Fruit fly (Drosophila melanogaster) whole organism, embryonic: ENCODE results near the gene ND-B16.6.

Source experiments
- Adf1 ChIP-seq: fragments of 200-800 bp; sonication (Bioruptor generic); IDR thresholded peaks from 2 replicates; pipeline ENCODE4 v1.3.6; 2022; ENCODE audit warnings: missing biosample characterization, missing genetic modification characterization
- CG1024 ChIP-seq: fragments of 200-800 bp; sonication (Bioruptor generic); IDR thresholded peaks from 2 replicates; pipeline ENCODE4 v1.3.6; 2022; ENCODE audit warnings: missing biosample characterization, missing genetic modification characterization
- CG12104 ChIP-seq: fragments of 200-800 bp; sonication (Bioruptor generic); optimal IDR thresholded peaks from 3 replicates; lab custom pipeline; 2016; ENCODE audit warnings: missing biosample characterization, missing genetic modification characterization
- CG12219 ChIP-seq: fragments of 200-800 bp; sonication (Bioruptor generic); optimal IDR thresholded peaks from 3 replicates; lab custom pipeline; 2018; ENCODE audit warnings: missing biosample characterization, mild to moderate bottlenecking, missing genetic modification characterization
- CG13624 ChIP-seq: fragments of 200-800 bp; sonication (Bioruptor generic); optimal IDR thresholded peaks from 2 replicates; lab custom pipeline; 2016; ENCODE audit warnings: missing biosample characterization, missing genetic modification characterization
- CG13894 ChIP-seq: fragments of 200-800 bp; sonication (Bioruptor generic); optimal IDR thresholded peaks from 3 replicates; lab custom pipeline; 2018; ENCODE audit warnings: missing biosample characterization, mild to moderate bottlenecking, missing genetic modification characterization, moderate library complexity
- CG14667 ChIP-seq: fragments of 200-800 bp; sonication (Bioruptor generic); IDR thresholded peaks from 2 replicates; pipeline ENCODE4 v1.3.6; 2022; ENCODE audit warnings: missing biosample characterization, missing genetic modification characterization
- CG14710 ChIP-seq: fragments of 200-800 bp; sonication (Bioruptor generic); optimal IDR thresholded peaks from 3 replicates; lab custom pipeline; 2019; ENCODE audit warnings: missing biosample characterization, mild to moderate bottlenecking, missing genetic modification characterization, moderate library complexity
- CG1529 ChIP-seq: fragments of 200-800 bp; sonication (Bioruptor generic); optimal IDR thresholded peaks from 3 replicates; lab custom pipeline; 2018; ENCODE audit warnings: missing biosample characterization, missing genetic modification characterization
- CG1602 ChIP-seq: fragments of 200-800 bp; sonication (Bioruptor generic); optimal IDR thresholded peaks from 3 replicates; lab custom pipeline; 2016; ENCODE audit warnings: missing biosample characterization, missing genetic modification characterization
- CG17568 ChIP-seq: fragments of 200-800 bp; sonication (Bioruptor generic); optimal IDR thresholded peaks from 2 replicates; lab custom pipeline; 2018; ENCODE audit warnings: missing biosample characterization, mild to moderate bottlenecking, missing genetic modification characterization, moderate library complexity
- CG17912 ChIP-seq: fragments of 200-800 bp; sonication (Bioruptor generic); optimal IDR thresholded peaks from 2 replicates; lab custom pipeline; 2018; ENCODE audit warnings: missing biosample characterization, mild to moderate bottlenecking, missing genetic modification characterization
- CG2712 ChIP-seq: fragments of 200-800 bp; optimal IDR thresholded peaks from 3 replicates; lab custom pipeline; 2019; ENCODE audit warnings: missing biosample characterization, mild to moderate bottlenecking, missing genetic modification characterization, moderate library complexity
- CG4404 ChIP-seq: fragments of 200-800 bp; sonication (Bioruptor generic); IDR thresholded peaks from 2 replicates; pipeline ENCODE4 v1.3.6; 2022; ENCODE audit warnings: missing biosample characterization, missing genetic modification characterization
- Camta ChIP-seq: fragments of 200-800 bp; sonication (Bioruptor generic); optimal IDR thresholded peaks from 2 replicates; lab custom pipeline; 2016; ENCODE audit warnings: missing biosample characterization, missing genetic modification characterization
- D ChIP-seq, 2 experiments: fragments of 200-800 bp in 1 of 2; fragments of >200 bp in 1 of 2; sonication (Bioruptor generic) in 1 of 2; optimal IDR thresholded peaks; 2 replicates in 1 of 2; 3 replicates in 1 of 2; lab custom pipeline; 2017; ENCODE audit warnings: mild to moderate bottlenecking in 1 of 2, missing biosample characterization in 1 of 2, missing genetic modification characterization in 1 of 2, missing genetic modification reagents in 1 of 2
- D19A ChIP-seq: fragments of 200-800 bp; optimal IDR thresholded peaks from 3 replicates; lab custom pipeline; 2019; ENCODE audit warnings: missing biosample characterization, mild to moderate bottlenecking, missing genetic modification characterization, moderate library complexity
- Eip74EF ChIP-seq, 2 experiments: fragments of 200-800 bp in 1 of 2; fragments of >200 bp in 1 of 2; sonication (Bioruptor generic) in 1 of 2; optimal IDR thresholded peaks; 2 replicates each; lab custom pipeline; 2017 to 2019; ENCODE audit warnings: missing biosample characterization in 2 of 2, missing genetic modification characterization in 2 of 2, mild to moderate bottlenecking in 1 of 2, moderate library complexity in 1 of 2
- Ets65A ChIP-seq: fragments of 200-800 bp; sonication (Bioruptor generic); peaks from one replicate; lab custom pipeline; 2016; ENCODE audit warnings: missing biosample characterization, missing genetic modification characterization
- Fer2 ChIP-seq: fragments of 200-800 bp; sonication (Bioruptor generic); optimal IDR thresholded peaks from 2 replicates; lab custom pipeline; 2018; ENCODE audit warnings: missing biosample characterization, mild to moderate bottlenecking, missing genetic modification characterization, moderate library complexity
- HLH54F ChIP-seq: fragments of 200-800 bp; sonication (Bioruptor generic); optimal IDR thresholded peaks from 3 replicates; lab custom pipeline; 2016; ENCODE audit warnings: missing biosample characterization, missing genetic modification characterization
- HmgZ ChIP-seq: fragments of 200-800 bp; sonication (Bioruptor generic); optimal IDR thresholded peaks from 2 replicates; lab custom pipeline; 2018; ENCODE audit warnings: missing biosample characterization, mild to moderate bottlenecking, missing genetic modification characterization
- NC2β ChIP-seq: fragments of 200-800 bp; sonication (Bioruptor generic); optimal IDR thresholded peaks from 2 replicates; lab custom pipeline; 2016; ENCODE audit warnings: missing biosample characterization, missing genetic modification characterization
- Neu2 ChIP-seq: fragments of 200-800 bp; sonication (Bioruptor generic); optimal IDR thresholded peaks from 3 replicates; lab custom pipeline; 2016; ENCODE audit warnings: missing biosample characterization, missing genetic modification characterization, borderline replicate concordance
- Ravus ChIP-seq: fragments of 200-800 bp; sonication (Bioruptor generic); IDR thresholded peaks from 2 replicates; pipeline ENCODE4 v1.3.6; 2022; ENCODE audit warnings: missing biosample characterization, missing genetic modification characterization
- Sin3A ChIP-seq: fragments of >200 bp; optimal IDR thresholded peaks from 2 replicates; lab custom pipeline; 2018
- Trl ChIP-seq, 3 experiments: fragments of >200 bp in 2 of 3; fragments of 200-800 bp in 1 of 3; sonication (Bioruptor generic) in 1 of 3; optimal IDR thresholded peaks; 2 replicates in 1 of 3; 3 replicates in 2 of 3; lab custom pipeline; 2016 to 2017; ENCODE audit warnings: missing biosample characterization in 1 of 3, missing genetic modification characterization in 1 of 3
- abd-A ChIP-seq: fragments of 200-800 bp; sonication (Bioruptor generic); optimal IDR thresholded peaks from 3 replicates; lab custom pipeline; 2019; ENCODE audit warnings: missing biosample characterization, mild to moderate bottlenecking, missing genetic modification characterization, moderate library complexity
- aop ChIP-seq: fragments of 200-800 bp; sonication (Bioruptor generic); IDR thresholded peaks from 2 replicates; pipeline ENCODE4 v1.3.6; 2022; ENCODE audit warnings: missing biosample characterization, missing genetic modification characterization
- bab2 ChIP-seq: fragments of 200-800 bp; sonication (Bioruptor generic); optimal IDR thresholded peaks from 2 replicates; lab custom pipeline; 2016; ENCODE audit warnings: missing biosample characterization, missing genetic modification characterization
- bcd ChIP-seq: fragments of 200-800 bp; sonication (Bioruptor generic); optimal IDR thresholded peaks from 2 replicates; lab custom pipeline; 2017; ENCODE audit warnings: missing biosample characterization, mild to moderate bottlenecking, missing genetic modification characterization
- disco-r ChIP-seq: fragments of 200-800 bp; sonication (Bioruptor generic); optimal IDR thresholded peaks from 2 replicates; lab custom pipeline; 2016; ENCODE audit warnings: missing biosample characterization, missing genetic modification characterization
- en ChIP-seq: fragments of 200-800 bp; sonication (Bioruptor generic); optimal IDR thresholded peaks from 2 replicates; lab custom pipeline; 2016; ENCODE audit warnings: missing biosample characterization, missing genetic modification characterization
- fd102C ChIP-seq: fragments of 200-800 bp; sonication (Bioruptor generic); optimal IDR thresholded peaks from 2 replicates; lab custom pipeline; 2018; ENCODE audit warnings: missing biosample characterization, mild to moderate bottlenecking, missing genetic modification characterization, moderate library complexity
- gsb-n ChIP-seq: fragments of 200-800 bp; sonication (Bioruptor generic); optimal IDR thresholded peaks from 3 replicates; lab custom pipeline; 2018; ENCODE audit warnings: missing biosample characterization, mild to moderate bottlenecking, missing genetic modification characterization
- gt ChIP-seq: fragments of 200-800 bp; sonication (Bioruptor generic); IDR thresholded peaks from 2 replicates; pipeline ENCODE4 v1.3.6; 2022; ENCODE audit warnings: missing biosample characterization, missing genetic modification characterization
- klu ChIP-seq: fragments of 200-800 bp; sonication (Bioruptor generic); IDR thresholded peaks from 2 replicates; pipeline ENCODE4 v1.3.6; 2022; ENCODE audit warnings: missing biosample characterization, missing genetic modification characterization
- lola ChIP-seq, 3 experiments: fragments of >200 bp in 2 of 3; fragments of 200-800 bp in 1 of 3; sonication (Bioruptor generic) in 1 of 3; optimal IDR thresholded peaks; 2 replicates each; lab custom pipeline; 2017 to 2019; ENCODE audit warnings: missing biosample characterization in 3 of 3, missing genetic modification characterization in 3 of 3, mild to moderate bottlenecking in 1 of 3, moderate library complexity in 1 of 3
- nau ChIP-seq: fragments of 200-800 bp; sonication (Bioruptor generic); optimal IDR thresholded peaks from 3 replicates; lab custom pipeline; 2017; ENCODE audit warnings: missing biosample characterization, mild to moderate bottlenecking, missing genetic modification characterization, missing genetic modification reagents
- peb ChIP-seq: fragments of 200-800 bp; sonication (Bioruptor generic); IDR thresholded peaks from 2 replicates; pipeline ENCODE4 v1.3.6; 2022; ENCODE audit warnings: missing biosample characterization, missing genetic modification characterization
- pnt ChIP-seq: fragments of 200-800 bp; sonication (Bioruptor generic); optimal IDR thresholded peaks from 3 replicates; lab custom pipeline; 2016; ENCODE audit warnings: missing biosample characterization, missing genetic modification characterization
- pzg ChIP-seq: fragments of 200-800 bp; sonication (Bioruptor generic); optimal IDR thresholded peaks from 3 replicates; lab custom pipeline; 2018; ENCODE audit warnings: missing biosample characterization, mild to moderate bottlenecking, missing genetic modification characterization, moderate library complexity
- ranshi ChIP-seq: fragments of 200-800 bp; sonication (Bioruptor generic); IDR thresholded peaks from 2 replicates; pipeline ENCODE4 v1.3.6; 2022; ENCODE audit warnings: missing biosample characterization, missing genetic modification characterization
- sisA ChIP-seq: fragments of 200-800 bp; sonication (Bioruptor generic); IDR thresholded peaks from 2 replicates; pipeline ENCODE4 v1.3.6; 2022; ENCODE audit warnings: missing biosample characterization, missing genetic modification characterization
- trh ChIP-seq: fragments of 200-800 bp; sonication (Bioruptor generic); optimal IDR thresholded peaks from 2 replicates; lab custom pipeline; 2016; ENCODE audit warnings: missing biosample characterization, missing genetic modification characterization
- vfl ChIP-seq: fragments of 200-800 bp; sonication (Bioruptor generic); optimal IDR thresholded peaks from 2 replicates; lab custom pipeline; 2016; ENCODE audit warnings: missing biosample characterization, missing genetic modification characterization
- vnd ChIP-seq: fragments of 200-800 bp; sonication (Bioruptor generic); IDR thresholded peaks from 3 replicates; pipeline ENCODE4 v1.3.6; 2022; ENCODE audit warnings: missing biosample characterization, missing genetic modification characterization; ENCODE audit not compliant: partially characterized antibody
- wor ChIP-seq: fragments of 200-800 bp; sonication (Bioruptor generic); IDR thresholded peaks from 2 replicates; pipeline ENCODE4 v1.3.6; 2022; ENCODE audit warnings: missing biosample characterization, missing genetic modification characterization
- yki ChIP-seq: fragments of >200 bp; optimal IDR thresholded peaks from 3 replicates; lab custom pipeline; 2018

Gene ND-B16.6

dm6 chrX:6339970-6340548, 10.1 kb downstream of the ND-B16.6 start (continued):
- TF ChIP-seq CG1024 (0 out of 2 replicates have a peak, but pooled peaks have one; percentile 11), D (optimal IDR thresholded peaks at IDR 0.05; lab: Kevin White, UChicago) (no peak), D (GFP tag; optimal IDR thresholded peaks at IDR 0.05; lab: Kevin White, UChicago) (no peak), CG17912 (GFP tag; lab: Kevin White, UChicago) (no peak), en (GFP tag; lab: Kevin White, UChicago) (no peak), trh (no peak), nau (GFP tag; lab: Kevin White, UChicago) (no peak), NC2β (GFP tag; lab: Kevin White, UChicago) (peak; percentile 16), CG1529 (GFP tag; lab: Kevin White, UChicago) (peak; percentile 23), CG12219 (GFP tag; lab: Kevin White, UChicago) (peak; percentile 26), wor (GFP tag; lab: Robert Waterston, UW) (no peak), HmgZ (tag; lab: Kevin White, UChicago) (peak; percentile 25), abd-A (peak; percentile 75), bab2 (GFP tag; lab: Kevin White, UChicago) (peak; percentile 43), CG2712 (peak; percentile 66), Ets65A (peak; percentile 77), CG12104 (GFP tag; lab: Kevin White, UChicago) (peak; percentile 41), CG13894 (tag; lab: Kevin White, UChicago) (no peak), Adf1 (no peak; the same call in 1 of the 2 replicates), pnt (GFP tag; lab: Kevin White, UChicago) (peak; percentile 34), vfl (GFP tag; lab: Kevin White, UChicago) (peak; percentile 12), CG14710 (tag; lab: Kevin White, UChicago) (peak; percentile 8), yki (lab: Kevin White, UChicago) (no peak), bcd (GFP tag; lab: Kevin White, UChicago) (peak; percentile 42), sisA (peak; percentile 47), Camta (GFP tag; lab: Kevin White, UChicago) (peak; percentile 37), CG1602 (peak; percentile 29), pzg (no peak), CG13624 (GFP tag; lab: Kevin White, UChicago) (peak; percentile 22), Sin3A (no peak), klu (GFP tag; lab: Robert Waterston, UW) (peak; percentile 50), CG4404 (peak; percentile 22; the same call in 1 of the 2 replicates), vnd (no peak), Neu2 (GFP tag; lab: Kevin White, UChicago) (no peak), disco-r (GFP tag; lab: Kevin White, UChicago) (no peak), gsb-n (peak; percentile 56), Trl (optimal IDR thresholded peaks at IDR 0.05; lab: Kevin White, UChicago) (peak; percentile 20 to 21), Trl (GFP tag; optimal IDR thresholded peaks at IDR 0.05; lab: Kevin White, UChicago) (peak; percentile 11), aop (GFP tag; lab: Robert Waterston, UW) (no peak), Ravus (no peak; the same call in 1 of the 2 replicates), D19A (peak; percentile 54), HLH54F (GFP tag; lab: Kevin White, UChicago) (peak; percentile 47), lola (GFP tag; optimal IDR thresholded peaks at IDR 0.05; lab: Kevin White, UChicago) (peak in 1 of 3 experiments; percentile 10), fd102C (GFP tag; lab: Kevin White, UChicago) (no peak), Fer2 (tag; lab: Kevin White, UChicago) (no peak), CG17568 (no peak), ranshi (GFP tag; lab: Robert Waterston, UW) (peak; percentile 58), gt (GFP tag; lab: Robert Waterston, UW) (peak; percentile 10; the same call in 1 of the 2 replicates), CG14667 (GFP tag; lab: Robert Waterston, UW) (peak; percentile 47; the same call in 1 of the 2 replicates), peb (0 out of 2 replicates have a peak, but pooled peaks have one; percentile 18), Eip74EF (GFP tag; optimal IDR thresholded peaks at IDR 0.05; lab: Kevin White, UChicago) (peak in 1 of 2 experiments; percentile 39)
